Fruit fly (Drosophila melanogaster) whole organism, embryonic: ENCODE results near the gene SelT.

Experiments used
- Abd-B ChIP-seq: fragments of 200-800 bp; sonication (Bioruptor generic); optimal IDR thresholded peaks from 2 replicates; lab custom pipeline; 2018; ENCODE audit warnings: missing biosample characterization, mild to moderate bottlenecking, missing genetic modification characterization, moderate library complexity
- Atf3 ChIP-seq: fragments of 200-800 bp; sonication (Bioruptor generic); optimal IDR thresholded peaks from 3 replicates; lab custom pipeline; 2016; ENCODE audit warnings: missing biosample characterization, missing genetic modification characterization
- Atf6 ChIP-seq: fragments of 200-800 bp; sonication (Bioruptor generic); IDR thresholded peaks from 2 replicates; pipeline ENCODE4 v1.3.6; 2022; ENCODE audit warnings: missing biosample characterization, missing genetic modification characterization
- CG10267 ChIP-seq: fragments of 200-800 bp; sonication (Bioruptor generic); optimal IDR thresholded peaks from 2 replicates; lab custom pipeline; 2018; ENCODE audit warnings: missing biosample characterization, mild to moderate bottlenecking, missing genetic modification characterization, moderate library complexity
- CG10274 ChIP-seq: fragments of 200-800 bp; sonication (Bioruptor generic); optimal IDR thresholded peaks from 3 replicates; lab custom pipeline; 2017; ENCODE audit warnings: missing biosample characterization, mild to moderate bottlenecking, missing genetic modification characterization
- CG11247 ChIP-seq: fragments of 200-800 bp; sonication (Bioruptor generic); IDR thresholded peaks from 2 replicates; pipeline ENCODE4 v1.3.6; 2022; ENCODE audit warnings: missing biosample characterization, missing genetic modification characterization
- CG12391 ChIP-seq: fragments of 200-800 bp; sonication (Bioruptor generic); optimal IDR thresholded peaks from 3 replicates; lab custom pipeline; 2018; ENCODE audit warnings: missing biosample characterization, mild to moderate bottlenecking, missing genetic modification characterization, moderate library complexity
- CG15011 ChIP-seq: fragments of 200-800 bp; sonication (Bioruptor generic); optimal IDR thresholded peaks from 3 replicates; lab custom pipeline; 2018; ENCODE audit warnings: missing biosample characterization, mild to moderate bottlenecking, missing genetic modification characterization
- CG15073 ChIP-seq: fragments of 200-800 bp; sonication (Bioruptor generic); optimal IDR thresholded peaks from 2 replicates; lab custom pipeline; 2016; ENCODE audit warnings: missing biosample characterization, missing genetic modification characterization
- CG17186 ChIP-seq: fragments of 200-800 bp; sonication (Bioruptor generic); optimal IDR thresholded peaks from 3 replicates; lab custom pipeline; 2017; ENCODE audit warnings: missing biosample characterization, missing genetic modification reagents, missing genetic modification characterization
- CG17802 ChIP-seq: fragments of 200-800 bp; sonication (Bioruptor generic); optimal IDR thresholded peaks from 2 replicates; lab custom pipeline; 2018; ENCODE audit warnings: missing biosample characterization, mild to moderate bottlenecking, missing genetic modification characterization, moderate library complexity
- CG18262 ChIP-seq: fragments of 200-800 bp; optimal IDR thresholded peaks from 3 replicates; lab custom pipeline; 2019; ENCODE audit warnings: missing biosample characterization, mild to moderate bottlenecking, missing genetic modification characterization, moderate library complexity
- CG18764 ChIP-seq: fragments of 200-800 bp; sonication (Bioruptor generic); optimal IDR thresholded peaks from 3 replicates; lab custom pipeline; 2016; ENCODE audit warnings: missing biosample characterization, missing genetic modification characterization
- CG2120 ChIP-seq: fragments of 200-800 bp; sonication (Bioruptor generic); optimal IDR thresholded peaks from 3 replicates; lab custom pipeline; 2016; ENCODE audit warnings: missing biosample characterization, missing genetic modification characterization
- CG3163 ChIP-seq: fragments of 200-800 bp; sonication (Bioruptor generic); optimal IDR thresholded peaks from 3 replicates; lab custom pipeline; 2016; ENCODE audit warnings: missing biosample characterization, missing genetic modification characterization
- CG3281 ChIP-seq: fragments of 200-800 bp; sonication (Bioruptor generic); optimal IDR thresholded peaks from 3 replicates; lab custom pipeline; 2017; ENCODE audit warnings: missing biosample characterization, mild to moderate bottlenecking, missing genetic modification characterization
- CG3407 ChIP-seq: fragments of 200-800 bp; sonication (Bioruptor generic); optimal IDR thresholded peaks from 2 replicates; lab custom pipeline; 2018; ENCODE audit warnings: missing biosample characterization, mild to moderate bottlenecking, missing genetic modification characterization
- CG43689 ChIP-seq: fragments of 200-800 bp; sonication (Bioruptor generic); IDR thresholded peaks from 2 replicates; pipeline ENCODE4 v1.3.6; 2022; ENCODE audit warnings: missing biosample characterization, missing genetic modification characterization
- CG4854 ChIP-seq: fragments of 200-800 bp; sonication (Bioruptor generic); optimal IDR thresholded peaks from 2 replicates; lab custom pipeline; 2016; ENCODE audit warnings: missing biosample characterization, missing genetic modification characterization, inconsistent platforms
- CG5245 ChIP-seq: fragments of 200-800 bp; sonication (Bioruptor generic); optimal IDR thresholded peaks from 3 replicates; lab custom pipeline; 2016; ENCODE audit warnings: missing biosample characterization, missing genetic modification characterization
- CG6683 ChIP-seq: fragments of 200-800 bp; sonication (Bioruptor generic); optimal IDR thresholded peaks from 2 replicates; lab custom pipeline; 2017; ENCODE audit warnings: missing biosample characterization, mild to moderate bottlenecking, missing genetic modification characterization, missing genetic modification reagents
- CG8281 ChIP-seq: fragments of 200-800 bp; sonication (Bioruptor generic); optimal IDR thresholded peaks from 2 replicates; lab custom pipeline; 2018; ENCODE audit warnings: missing biosample characterization, mild to moderate bottlenecking, missing genetic modification characterization, moderate library complexity
- Camta ChIP-seq: fragments of 200-800 bp; sonication (Bioruptor generic); optimal IDR thresholded peaks from 2 replicates; lab custom pipeline; 2016; ENCODE audit warnings: missing biosample characterization, missing genetic modification characterization
- CkIIα-i1 ChIP-seq: fragments of 200-800 bp; sonication (Bioruptor generic); IDR thresholded peaks from 2 replicates; pipeline ENCODE4 v1.3.6; 2022; ENCODE audit warnings: missing biosample characterization, missing genetic modification characterization
- Dek ChIP-seq: fragments of 200-800 bp; sonication (Bioruptor generic); optimal IDR thresholded peaks from 3 replicates; lab custom pipeline; 2019; ENCODE audit warnings: missing biosample characterization, mild to moderate bottlenecking, missing genetic modification characterization, moderate library complexity
- Doc2 ChIP-seq: fragments of 200-800 bp; sonication (Bioruptor generic); IDR thresholded peaks from 2 replicates; pipeline ENCODE4 v1.3.6; 2022; ENCODE audit warnings: missing biosample characterization, missing genetic modification characterization
- Fer1 ChIP-seq: fragments of 200-800 bp; sonication (Bioruptor generic); optimal IDR thresholded peaks from 2 replicates; lab custom pipeline; 2017; ENCODE audit warnings: missing biosample characterization, mild to moderate bottlenecking, missing genetic modification characterization
- Hr51 ChIP-seq, 2 experiments: fragments of 200-800 bp; sonication (Bioruptor generic); optimal IDR thresholded peaks; 2 replicates in 1 of 2; 3 replicates in 1 of 2; lab custom pipeline; 2016 to 2018; ENCODE audit warnings: missing biosample characterization in 2 of 2, missing genetic modification characterization in 2 of 2, mild to moderate bottlenecking in 1 of 2, moderate library complexity in 1 of 2
- Hsf ChIP-seq: fragments of 200-800 bp; sonication (Bioruptor generic); optimal IDR thresholded peaks from 3 replicates; lab custom pipeline; 2016; ENCODE audit warnings: missing biosample characterization, missing genetic modification characterization
- NK7.1 ChIP-seq: fragments of 200-800 bp; sonication (Bioruptor generic); optimal IDR thresholded peaks from 3 replicates; lab custom pipeline; 2016; ENCODE audit warnings: missing biosample characterization, missing genetic modification characterization
- Rx ChIP-seq: fragments of 200-800 bp; sonication (Bioruptor generic); IDR thresholded peaks from 2 replicates; pipeline ENCODE4 v1.3.6; 2022; ENCODE audit warnings: missing biosample characterization, missing genetic modification characterization
- Ssrp ChIP-seq: fragments of 200-800 bp; sonication (Bioruptor generic); optimal IDR thresholded peaks from 2 replicates; lab custom pipeline; 2018; ENCODE audit warnings: missing biosample characterization, mild to moderate bottlenecking, missing genetic modification characterization, moderate library complexity
- al ChIP-seq: fragments of 200-800 bp; sonication (Bioruptor generic); IDR thresholded peaks from 2 replicates; pipeline ENCODE4 v1.3.6; 2022; ENCODE audit warnings: missing biosample characterization, missing genetic modification characterization
- ase ChIP-seq: fragments of 200-800 bp; sonication (Bioruptor generic); IDR thresholded peaks from 3 replicates; pipeline ENCODE4 v1.3.6; 2022; ENCODE audit warnings: missing biosample characterization, missing genetic modification characterization
- az2 ChIP-seq: fragments of 200-800 bp; sonication (Bioruptor generic); optimal IDR thresholded peaks from 3 replicates; lab custom pipeline; 2016; ENCODE audit warnings: missing biosample characterization, missing genetic modification characterization
- cato ChIP-seq: fragments of 200-800 bp; sonication (Bioruptor generic); optimal IDR thresholded peaks from 2 replicates; lab custom pipeline; 2016; ENCODE audit warnings: missing biosample characterization, missing genetic modification characterization, borderline replicate concordance
- caup ChIP-seq: fragments of 200-800 bp; sonication (Bioruptor generic); optimal IDR thresholded peaks from 3 replicates; lab custom pipeline; 2017; ENCODE audit warnings: missing biosample characterization, mild to moderate bottlenecking, missing genetic modification characterization, moderate library complexity; ENCODE audit not compliant: severe bottlenecking
- chif ChIP-seq, 2 experiments: fragments of 200-800 bp; sonication (Bioruptor generic); optimal IDR thresholded peaks; 3 replicates each; lab custom pipeline; 2016; ENCODE audit warnings: missing biosample characterization in 2 of 2, missing genetic modification characterization in 2 of 2
- crc ChIP-seq: fragments of 200-800 bp; sonication (Bioruptor generic); optimal IDR thresholded peaks from 2 replicates; lab custom pipeline; 2016; ENCODE audit warnings: missing biosample characterization, missing genetic modification characterization
- hb ChIP-seq: fragments of 200-800 bp; sonication (Bioruptor generic); IDR thresholded peaks from 3 replicates; pipeline ENCODE4 v1.3.6; 2022; ENCODE audit warnings: missing biosample characterization, missing genetic modification characterization; ENCODE audit not compliant: partially characterized antibody
- pfk ChIP-seq: fragments of 200-800 bp; sonication (Bioruptor generic); optimal IDR thresholded peaks from 2 replicates; lab custom pipeline; 2018; ENCODE audit warnings: missing biosample characterization, mild to moderate bottlenecking, missing genetic modification characterization, moderate library complexity
- psq ChIP-seq: fragments of 200-800 bp; sonication (Bioruptor generic); optimal IDR thresholded peaks from 2 replicates; lab custom pipeline; 2017; ENCODE audit warnings: missing biosample characterization, missing genetic modification characterization
- pzg ChIP-seq: fragments of 200-800 bp; sonication (Bioruptor generic); optimal IDR thresholded peaks from 3 replicates; lab custom pipeline; 2018; ENCODE audit warnings: missing biosample characterization, mild to moderate bottlenecking, missing genetic modification characterization, moderate library complexity
- scrt ChIP-seq: fragments of 200-800 bp; sonication (Bioruptor generic); optimal IDR thresholded peaks from 2 replicates; lab custom pipeline; 2018; ENCODE audit warnings: missing biosample characterization, mild to moderate bottlenecking, missing genetic modification characterization, moderate library complexity
- slou ChIP-seq: fragments of 200-800 bp; sonication (Bioruptor generic); optimal IDR thresholded peaks from 3 replicates; lab custom pipeline; 2016; ENCODE audit warnings: missing biosample characterization, missing genetic modification characterization
- ssp ChIP-seq: fragments of 200-800 bp; sonication (Bioruptor generic); IDR thresholded peaks from 2 replicates; pipeline ENCODE4 v1.3.6; 2022; ENCODE audit warnings: missing biosample characterization, missing genetic modification characterization
- toy ChIP-seq: fragments of 200-800 bp; sonication (Bioruptor generic); IDR thresholded peaks from 2 replicates; pipeline ENCODE4 v1.3.6; 2022; ENCODE audit warnings: missing biosample characterization, missing genetic modification characterization
- zen ChIP-seq: fragments of 200-800 bp; sonication (Bioruptor generic); optimal IDR thresholded peaks from 3 replicates; lab custom pipeline; 2018; ENCODE audit warnings: missing biosample characterization, mild to moderate bottlenecking, missing genetic modification characterization, moderate library complexity
- zen2 ChIP-seq: fragments of 200-800 bp; sonication (Bioruptor generic); IDR thresholded peaks from 3 replicates; pipeline ENCODE4 v1.3.6; 2022; ENCODE audit warnings: missing biosample characterization, missing genetic modification characterization; ENCODE audit not compliant: partially characterized antibody
- zfh1 ChIP-seq: fragments of 200-800 bp; sonication (Bioruptor generic); IDR thresholded peaks from 3 replicates; pipeline ENCODE4 v1.3.6; 2022; ENCODE audit warnings: missing biosample characterization, missing genetic modification characterization

The SelT gene

dm6 chr2L:5060952-5061478, 50.3 kb downstream of the SelT start (continued):
- TF ChIP-seq Fer1 (GFP tag; lab: Kevin White, UChicago) (peak; percentile 89), pzg (no peak), crc (GFP tag; lab: Kevin White, UChicago) (peak; percentile 83), CkIIα-i1 (GFP tag; lab: Robert Waterston, UW) (no peak), CG15073 (no peak), CG6683 (peak; percentile 61), Atf3 (no peak), hb (GFP tag; lab: Robert Waterston, UW) (no peak), CG17802 (no peak), NK7.1 (GFP tag; lab: Kevin White, UChicago) (peak; percentile 70), CG4854 (no peak), Hr51 (GFP tag; optimal IDR thresholded peaks at IDR 0.05; lab: Kevin White, UChicago) (peak in 1 of 2 experiments; percentile 63), chif (GFP tag; optimal IDR thresholded peaks at IDR 0.05; lab: Kevin White, UChicago) (peak; percentile 22 to 71), CG17186 (GFP tag; lab: Kevin White, UChicago) (no peak), CG11247 (GFP tag; lab: Robert Waterston, UW) (peak; percentile 69), CG43689 (0 out of 2 replicates have a peak, but pooled peaks have one; percentile 36), CG10274 (GFP tag; lab: Kevin White, UChicago) (peak; percentile 15), caup (GFP tag; lab: Kevin White, UChicago) (peak; percentile 88), CG15011 (GFP tag; lab: Kevin White, UChicago) (peak; percentile 53), ssp (GFP tag; lab: Robert Waterston, UW) (peak; percentile 36; the same call in 1 of the 2 replicates), CG5245 (peak; percentile 44), Dek (tag; lab: Kevin White, UChicago) (peak; percentile 56), CG18764 (GFP tag; lab: Kevin White, UChicago) (peak; percentile 11), CG3163 (GFP tag; lab: Kevin White, UChicago) (peak; percentile 0), zen (tag; lab: Kevin White, UChicago) (no peak), Ssrp (peak; percentile 21), Camta (peak; percentile 80), CG2120 (GFP tag; lab: Kevin White, UChicago) (peak; percentile 88), Hsf (peak; percentile 31), Atf6 (GFP tag; lab: Robert Waterston, UW) (peak; percentile 80), psq (GFP tag; lab: Kevin White, UChicago) (no peak), scrt (GFP tag; lab: Kevin White, UChicago) (peak; percentile 67), CG3281 (GFP tag; lab: Kevin White, UChicago) (peak; percentile 80), Doc2 (GFP tag; lab: Robert Waterston, UW) (no peak), slou (peak; percentile 43), CG18262 (tag; lab: Kevin White, UChicago) (peak; percentile 45), az2 (GFP tag; lab: Kevin White, UChicago) (peak; percentile 42), CG3407 (peak; percentile 47), cato (no peak), CG8281 (tag; lab: Kevin White, UChicago) (peak; percentile 23), al (no peak; the same call in 1 of the 2 replicates), pfk (GFP tag; lab: Kevin White, UChicago) (no peak), CG10267 (tag; lab: Kevin White, UChicago) (peak; percentile 63), CG12391 (tag; lab: Kevin White, UChicago) (peak; percentile 65), Rx (GFP tag; lab: Robert Waterston, UW) (peak; percentile 58), ase (GFP tag; lab: Robert Waterston, UW) (peak; percentile 30; the same call in 1 of the 3 replicates), Abd-B (peak; percentile 51), toy (GFP tag; lab: Robert Waterston, UW) (no peak), zen2 (GFP tag; lab: Robert Waterston, UW) (no peak), zfh1 (GFP tag; lab: Robert Waterston, UW) (peak; percentile 51; the same call in 1 of the 3 replicates)
